Worm (Caenorhabditis elegans) whole organism, L4 larva: ENCODE measurements around the gene vdac-1.

Experiments
- F26F4.8 ChIP-seq: fragments of 200-800 bp; sonication (Bioruptor generic); conservative IDR thresholded peaks from 2 replicates; pipeline ENCODE4 v1.3.6; 2022; ENCODE audit warnings: missing genetic modification characterization, missing compliant biosample characterization
- R02D3.7 ChIP-seq: fragments of 150-350 bp; sonication (generic microtip); optimal IDR thresholded peaks from 3 replicates; lab custom pipeline; 2014; ENCODE audit warnings: missing biosample characterization, missing genetic modification characterization
- Y105C5A.15 ChIP-seq: fragments of 200-800 bp; sonication (Bioruptor generic); IDR thresholded peaks from 2 replicates; pipeline ENCODE4 v1.3.6; 2022; ENCODE audit warnings: missing genetic modification characterization, missing compliant biosample characterization
- Y75B8A.6 ChIP-seq: fragments of 200-800 bp; sonication (Bioruptor generic); IDR thresholded peaks from 2 replicates; pipeline ENCODE4 v1.3.6; 2022; ENCODE audit warnings: missing genetic modification reagents, missing genetic modification characterization, missing compliant biosample characterization
- aha-1 ChIP-seq: fragments of 150-350 bp; peaks from one replicate; lab custom pipeline; 2014; ENCODE audit warnings: missing biosample characterization, missing genetic modification characterization
- aly-2 ChIP-seq: sonication (generic microtip); optimal IDR thresholded peaks from 2 replicates; lab custom pipeline; 2018; ENCODE audit warnings: missing biosample characterization, missing genetic modification characterization
- ceh-20 ChIP-seq: fragments of 200-800 bp; sonication (Bioruptor generic); IDR thresholded peaks from 2 replicates; pipeline ENCODE4 v1.3.6; 2022; ENCODE audit warnings: missing genetic modification reagents, missing genetic modification characterization, missing compliant biosample characterization
- ceh-32 ChIP-seq: sonication (generic microtip); optimal IDR thresholded peaks from 2 replicates; lab custom pipeline; 2016; ENCODE audit warnings: mild to moderate bottlenecking, missing genetic modification characterization, missing compliant biosample characterization; ENCODE audit not compliant: poor library complexity
- ceh-62 ChIP-seq: sonication (generic microtip); optimal IDR thresholded peaks from 2 replicates; lab custom pipeline; 2017; ENCODE audit warnings: missing biosample characterization, missing genetic modification characterization
- daf-12 ChIP-seq: fragments of 150-350 bp; optimal IDR thresholded peaks from 2 replicates; lab custom pipeline; 2014; ENCODE audit warnings: missing biosample characterization, missing genetic modification reagents, missing genetic modification characterization
- daf-16 ChIP-seq, 3 experiments: sonication (generic microtip); optimal IDR thresholded peaks; 2 replicates each; lab custom pipeline; 2016 to 2017; ENCODE audit warnings: missing genetic modification characterization in 3 of 3, missing genetic modification reagents in 3 of 3, mild to moderate bottlenecking in 2 of 3, missing compliant biosample characterization in 2 of 3, missing biosample characterization in 1 of 3, moderate library complexity in 1 of 3
- dmd-8 ChIP-seq: fragments of 200-800 bp; sonication (Bioruptor generic); IDR thresholded peaks from 2 replicates; pipeline ENCODE4 v1.3.6; 2022; ENCODE audit warnings: missing genetic modification characterization, missing compliant biosample characterization
- dve-1 ChIP-seq: sonication (generic microtip); optimal IDR thresholded peaks from 2 replicates; lab custom pipeline; 2017; ENCODE audit warnings: antibody characterized with exemption, mild to moderate bottlenecking, missing genetic modification characterization, missing compliant biosample characterization; ENCODE audit not compliant: insufficient read depth
- gei-8 ChIP-seq: fragments of 200-800 bp; sonication (Bioruptor generic); optimal IDR thresholded peaks from 2 replicates; lab custom pipeline; 2018; ENCODE audit warnings: mild to moderate bottlenecking, missing genetic modification characterization, missing compliant biosample characterization
- hif-1 ChIP-seq, 2 experiments: sonication (generic microtip); optimal IDR thresholded peaks; 2 replicates each; lab custom pipeline; 2016 to 2017; ENCODE audit warnings: missing compliant biosample characterization in 2 of 2, missing genetic modification characterization in 2 of 2, missing genetic modification reagents in 2 of 2, missing genotype in 2 of 2, mild to moderate bottlenecking in 1 of 2
- hlh-30 ChIP-seq: sonication (generic microtip); optimal IDR thresholded peaks from 2 replicates; lab custom pipeline; 2017; ENCODE audit warnings: antibody characterized with exemption, mild to moderate bottlenecking, missing genetic modification characterization, missing compliant biosample characterization; ENCODE audit not compliant: insufficient read depth
- jun-1 ChIP-seq: fragments of 150-350 bp; optimal IDR thresholded peaks from 2 replicates; lab custom pipeline; 2014; ENCODE audit warnings: missing biosample characterization, missing genetic modification reagents, missing genetic modification characterization
- lim-7 ChIP-seq: fragments of 200-800 bp; sonication (Bioruptor generic); IDR thresholded peaks from 2 replicates; pipeline ENCODE4 v1.3.6; 2022; ENCODE audit warnings: missing genetic modification characterization, missing compliant biosample characterization
- lin-1 ChIP-seq: fragments of 200-800 bp; sonication (Bioruptor generic); IDR thresholded peaks from 2 replicates; pipeline ENCODE4 v1.3.6; 2022; ENCODE audit warnings: missing genetic modification reagents, missing genetic modification characterization, missing compliant biosample characterization
- lsy-2 ChIP-seq, 2 experiments: fragments of 150-350 bp in 1 of 2; sonication (generic microtip) in 1 of 2; optimal IDR thresholded peaks; 2 replicates each; lab custom pipeline; 2014 to 2017; ENCODE audit warnings: missing biosample characterization in 2 of 2, missing genetic modification characterization in 2 of 2
- mdt-29 ChIP-seq: fragments of 200-800 bp; sonication (Bioruptor generic); IDR thresholded peaks from 2 replicates; pipeline ENCODE4 v1.3.6; 2022; ENCODE audit warnings: missing genetic modification reagents, missing genetic modification characterization, missing compliant biosample characterization
- mes-2 ChIP-seq: sonication (generic microtip); optimal IDR thresholded peaks from 2 replicates; lab custom pipeline; 2016; ENCODE audit warnings: missing genotype, mild to moderate bottlenecking, missing genetic modification characterization, missing compliant biosample characterization; ENCODE audit not compliant: poor library complexity, severe bottlenecking
- mxl-2 ChIP-seq: fragments of 200-800 bp; sonication (Bioruptor generic); conservative IDR thresholded peaks from 2 replicates; pipeline ENCODE4 v1.3.6; 2022; ENCODE audit warnings: missing genetic modification reagents, missing genetic modification characterization, missing compliant biosample characterization
- mxl-3 ChIP-seq: fragments of 200-800 bp; sonication (Bioruptor generic); optimal IDR thresholded peaks from 2 replicates; lab custom pipeline; 2018; ENCODE audit warnings: mild to moderate bottlenecking, missing genetic modification characterization, missing compliant biosample characterization
- nhr-10 ChIP-seq: fragments of 150-350 bp; optimal IDR thresholded peaks from 2 replicates; lab custom pipeline; 2014; ENCODE audit warnings: missing biosample characterization, missing genetic modification characterization
- nhr-11 ChIP-seq: fragments of 150-350 bp; optimal IDR thresholded peaks from 2 replicates; lab custom pipeline; 2014; ENCODE audit warnings: missing biosample characterization, missing genetic modification characterization
- nhr-41 ChIP-seq: fragments of 200-800 bp; sonication (Bioruptor generic); IDR thresholded peaks from 2 replicates; pipeline ENCODE4 v1.3.6; 2022; ENCODE audit warnings: missing genetic modification reagents, missing genetic modification characterization, missing compliant biosample characterization
- nhr-76 ChIP-seq: fragments of 150-350 bp; optimal IDR thresholded peaks from 2 replicates; lab custom pipeline; 2014; ENCODE audit warnings: missing biosample characterization, missing genetic modification characterization
- nhr-77 ChIP-seq: fragments of 150-350 bp; optimal IDR thresholded peaks from 2 replicates; lab custom pipeline; 2014; ENCODE audit warnings: missing biosample characterization, missing genetic modification characterization
- pha-4 ChIP-seq, 2 experiments: fragments of 150-350 bp in 1 of 2; fragments of 200-800 bp in 1 of 2; sonication (Bioruptor generic) in 1 of 2; IDR thresholded peaks in 1 of 2; optimal IDR thresholded peaks in 1 of 2; 2 replicates each; pipeline versions ENCODE4 v1.3.6 to Lab custom; 2014 to 2022; ENCODE audit warnings: missing genetic modification characterization in 2 of 2, missing genetic modification reagents in 2 of 2, missing biosample characterization in 1 of 2, missing compliant biosample characterization in 1 of 2
- pqm-1 ChIP-seq: sonication (generic microtip); optimal IDR thresholded peaks from 2 replicates; lab custom pipeline; 2017; ENCODE audit warnings: missing biosample characterization, missing genetic modification characterization
- rbr-2 ChIP-seq: sonication (generic microtip); optimal IDR thresholded peaks from 2 replicates; lab custom pipeline; 2016; ENCODE audit warnings: missing genotype, missing genetic modification characterization, missing compliant biosample characterization
- saeg-2 ChIP-seq: fragments of 200-800 bp; sonication (Bioruptor generic); IDR thresholded peaks from 2 replicates; pipeline ENCODE4 v1.3.6; 2022; ENCODE audit warnings: missing genetic modification reagents, missing genetic modification characterization, missing compliant biosample characterization
- tra-1 ChIP-seq: fragments of 200-800 bp; sonication (Bioruptor generic); IDR thresholded peaks from 2 replicates; pipeline ENCODE4 v1.3.6; 2022; ENCODE audit warnings: missing genetic modification reagents, missing genetic modification characterization, missing compliant biosample characterization
- unc-130 ChIP-seq: sonication (generic microtip); optimal IDR thresholded peaks from 2 replicates; lab custom pipeline; 2016; ENCODE audit warnings: missing genetic modification reagents, missing genetic modification characterization, missing compliant biosample characterization
- unc-62 ChIP-seq, 3 experiments: fragments of 150-350 bp in 1 of 3; sonication (generic microtip); optimal IDR thresholded peaks in 2 of 3; peaks in 1 of 3; 1 replicate in 1 of 3; 2 replicates in 2 of 3; lab custom pipeline; 2014 to 2017; ENCODE audit warnings: missing biosample characterization in 3 of 3, missing genetic modification characterization in 3 of 3, missing genetic modification reagents in 3 of 3, missing genotype in 1 of 3
- zag-1 ChIP-seq: fragments of 150-350 bp; optimal IDR thresholded peaks from 2 replicates; lab custom pipeline; 2014; ENCODE audit warnings: missing biosample characterization, missing genetic modification characterization
- zfp-2 ChIP-seq: sonication (generic microtip); optimal IDR thresholded peaks from 2 replicates; lab custom pipeline; 2016; ENCODE audit warnings: mild to moderate bottlenecking, missing genetic modification characterization, missing compliant biosample characterization
- zip-11 ChIP-seq: fragments of 200-800 bp; sonication (Bioruptor generic); IDR thresholded peaks from 2 replicates; pipeline ENCODE4 v1.3.6; 2022; ENCODE audit warnings: missing genetic modification characterization, missing compliant biosample characterization
- zip-2 ChIP-seq: fragments of 150-350 bp; optimal IDR thresholded peaks from 2 replicates; lab custom pipeline; 2014; ENCODE audit warnings: missing biosample characterization, missing genetic modification characterization

Gene vdac-1

DNA sequence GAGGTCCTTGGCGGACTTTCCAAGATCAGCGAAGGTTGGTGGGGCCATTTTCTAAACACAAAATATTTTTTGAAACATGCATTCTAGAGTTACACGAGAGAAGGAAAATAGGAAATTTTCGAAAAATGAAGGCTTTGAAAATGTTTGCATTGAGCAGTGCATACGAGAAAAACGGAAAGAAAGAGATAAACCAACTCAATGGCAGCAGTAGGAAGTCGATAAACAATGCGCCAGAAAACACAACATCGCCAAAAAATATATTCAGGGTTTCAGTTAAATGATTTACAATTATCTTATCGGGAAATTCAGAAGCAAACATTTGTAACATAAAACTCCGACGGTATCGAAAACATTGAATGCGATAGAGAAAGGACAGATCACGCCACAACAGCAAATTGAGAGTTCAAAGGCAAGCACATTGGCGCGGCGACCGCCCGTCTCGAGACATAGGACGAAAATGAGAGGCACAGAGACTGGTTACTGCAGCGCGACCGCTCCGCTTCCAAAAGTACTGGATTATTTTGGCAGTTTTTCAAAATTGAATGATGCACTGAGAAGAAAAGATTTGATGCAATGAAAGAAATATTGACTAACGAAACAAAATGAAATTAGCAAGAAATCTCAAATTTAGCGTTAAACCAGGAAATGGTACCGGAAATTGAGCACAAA, at the start of gene vdac-1, which contains the start of gene R05G6.5 (continued):
- peak; percentile 10 for TF ChIP-seq zip-2 (tag; lab: Kevin White, UChicago)
- peak; percentile 69 to 81 for TF ChIP-seq lsy-2 (tag; optimal IDR thresholded peaks at IDR 0.05; lab: Kevin White, UChicago)
- TF ChIP-seq Y105C5A.15: no peak
- peak; percentile 83 for TF ChIP-seq pqm-1
- TF ChIP-seq saeg-2 (GFP tag; lab: Robert Waterston, UW): 0 out of 2 replicates have a peak, but pooled peaks have one; percentile 45
- TF ChIP-seq dmd-8 (GFP tag; lab: Robert Waterston, UW): peak; percentile 73; the same call in 1 of the 2 replicates

DNA sequence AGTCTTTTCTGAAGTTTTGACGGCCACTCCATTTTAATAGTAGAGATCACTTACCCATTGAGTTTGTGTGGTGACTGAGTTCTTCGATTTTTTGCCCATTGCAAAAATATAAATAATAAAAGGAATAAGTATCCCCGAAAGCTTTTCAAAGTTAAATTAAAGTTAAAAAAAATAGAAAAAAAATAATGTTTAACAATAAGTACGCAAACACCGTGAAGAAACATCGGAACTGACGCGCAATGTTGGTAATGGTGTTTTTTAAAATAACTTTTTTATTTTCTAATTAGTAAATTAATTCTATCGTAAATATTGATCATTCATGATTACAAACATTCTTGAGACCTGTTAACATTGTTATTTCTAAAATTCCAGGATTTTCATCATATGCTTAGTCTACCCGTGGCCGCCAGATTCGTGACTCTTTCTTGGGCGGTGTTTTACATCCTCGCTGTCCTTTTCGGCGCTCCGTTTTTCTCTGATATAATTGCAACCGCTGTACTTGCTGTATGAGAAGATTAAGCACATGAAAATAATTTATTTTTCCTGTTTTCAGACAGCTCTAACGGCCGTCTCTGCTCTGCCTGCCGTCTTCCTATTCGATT, 48.7 kb upstream of the vdac-1 start, which contains the start of the genes F49E8.7, F49E8.8 and nprl-2:
Gene F49E8.7, minus strand, starts transcription at position 101 of the 602 bp plus-strand sequence.
Gene F49E8.8, plus strand, starts transcription at position 373 of the 602 bp plus-strand sequence.
Gene nprl-2, plus strand, starts transcription at position 552 of the 602 bp plus-strand sequence.
- TF ChIP-seq nhr-41 (GFP tag; lab: Robert Waterston, UW) (no peak), saeg-2 (GFP tag; lab: Robert Waterston, UW) (no peak), aly-2 (no peak), zip-11 (GFP tag; lab: Robert Waterston, UW) (no peak), zfp-2 (tag; lab: Kevin White, UChicago) (no peak), unc-130 (GFP tag; lab: Kevin White, UChicago) (no peak), lim-7 (GFP tag; lab: Robert Waterston, UW) (no peak), ceh-32 (no peak), pha-4 (GFP tag; IDR thresholded peaks at IDR 0.05; lab: Robert Waterston, UW) (no peak), pha-4 (tag; optimal IDR thresholded peaks at IDR 0.05; lab: Kevin White, UChicago) (no peak), rbr-2 (tag; lab: Kevin White, UChicago) (no peak), unc-62 (GFP tag; optimal IDR thresholded peaks at IDR 0.05 in 1 of 2; lab: Kevin White, UChicago) (no peak), unc-62 (tag; optimal IDR thresholded peaks at IDR 0.05; lab: Kevin White, UChicago) (no peak), lsy-2 (tag; optimal IDR thresholded peaks at IDR 0.05; lab: Kevin White, UChicago) (no peak), zag-1 (tag; lab: Kevin White, UChicago) (no peak)
- TF ChIP-seq, all 104 proteins: peak for 0

DNA sequence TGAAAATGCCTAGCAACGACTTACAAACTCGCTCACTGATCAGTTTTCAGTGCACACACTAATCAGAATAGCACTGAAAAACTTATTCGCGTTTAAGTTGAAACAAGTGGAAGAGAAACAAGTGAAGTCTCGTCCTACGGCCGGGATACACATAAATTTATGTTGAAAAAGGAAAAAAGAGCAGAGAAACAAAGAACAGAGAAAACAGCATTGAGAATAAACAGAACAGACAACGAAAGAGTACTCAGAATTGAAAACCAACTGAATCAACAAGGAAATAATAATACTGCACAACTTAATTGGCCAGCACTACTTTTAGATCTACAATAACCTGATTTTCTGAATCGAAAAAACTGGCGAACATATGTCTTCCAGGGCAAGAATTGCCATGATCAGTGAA, 46.7 kb upstream of the vdac-1 start, which contains the start of gene F49E8.6:
Gene F49E8.6, minus strand, starts transcription at position 317 of the 400 bp plus-strand sequence.
- peak; percentile 40 for TF ChIP-seq nhr-11 (tag; lab: Kevin White, UChicago)
- TF ChIP-seq nhr-76 (tag; lab: Kevin White, UChicago): no peak
- no peak for TF ChIP-seq tra-1 (GFP tag; lab: Robert Waterston, UW)
- peak; percentile 46 for TF ChIP-seq aha-1 (tag; lab: Kevin White, UChicago)
- no peak for TF ChIP-seq mxl-3
- TF ChIP-seq hlh-30 (tag; lab: Kevin White, UChicago): no peak
- no peak for TF ChIP-seq F26F4.8 (GFP tag; lab: Robert Waterston, UW)
- TF ChIP-seq mxl-2 (GFP tag; lab: Robert Waterston, UW): no peak

DNA sequence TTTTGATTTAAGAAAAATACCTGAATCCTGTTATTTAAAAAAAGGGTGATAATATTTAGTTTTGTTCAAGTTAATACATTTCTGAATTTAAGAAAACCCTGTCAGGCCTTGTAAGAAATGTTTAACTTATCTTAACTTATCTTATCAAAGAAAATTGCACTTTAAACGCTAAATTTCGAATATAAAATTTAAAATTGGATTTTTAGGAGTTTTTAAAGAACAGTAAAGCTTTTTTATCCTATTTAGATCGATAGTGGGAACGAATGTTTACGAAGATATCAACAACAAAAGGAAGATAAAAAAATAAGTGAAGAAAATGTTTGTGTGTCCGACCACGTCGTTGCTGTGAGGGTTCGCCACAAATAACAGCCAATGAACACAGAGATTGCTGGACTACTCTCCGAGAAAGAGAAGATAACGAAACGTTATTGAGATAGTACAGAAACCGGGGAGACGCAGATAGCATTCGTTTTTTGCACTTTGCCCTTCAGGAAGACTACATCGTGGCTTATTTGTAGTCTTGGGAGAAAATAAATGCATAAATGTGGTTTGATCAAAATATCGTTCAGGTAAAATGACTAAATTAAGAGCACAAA, 45.4 kb upstream of the vdac-1 start, which contains the start of gene dif-1:
Gene dif-1, minus strand, starts transcription at position 51 of the 596 bp plus-strand sequence.
- peak in 1 of 2 experiments; percentile 40 for TF ChIP-seq lsy-2 (tag; optimal IDR thresholded peaks at IDR 0.05; lab: Kevin White, UChicago)
- TF ChIP-seq lin-1: no peak
- no peak for TF ChIP-seq R02D3.7 (tag; lab: Kevin White, UChicago)
- TF ChIP-seq nhr-10 (tag; lab: Kevin White, UChicago): peak; percentile 2
- TF ChIP-seq daf-12 (tag; lab: Kevin White, UChicago): no peak
- peak in 1 of 2 experiments; percentile 89 for TF ChIP-seq unc-62 (GFP tag; optimal IDR thresholded peaks at IDR 0.05 in 1 of 2; lab: Kevin White, UChicago)
- TF ChIP-seq unc-62 (tag; optimal IDR thresholded peaks at IDR 0.05; lab: Kevin White, UChicago): no peak
- peak in 1 of 2 experiments; percentile 78 for TF ChIP-seq daf-16 (GFP tag; optimal IDR thresholded peaks at IDR 0.05; lab: Kevin White, UChicago)
- TF ChIP-seq daf-16 (tag; optimal IDR thresholded peaks at IDR 0.05; lab: Kevin White, UChicago): peak; percentile 92
- no peak for TF ChIP-seq jun-1 (tag; lab: Kevin White, UChicago)
- TF ChIP-seq hif-1 (tag; optimal IDR thresholded peaks at IDR 0.05; lab: Kevin White, UChicago): no peak
- peak; percentile 9 for TF ChIP-seq rbr-2 (tag; lab: Kevin White, UChicago)
- TF ChIP-seq mes-2 (tag; lab: Kevin White, UChicago): peak; percentile 52
- peak; percentile 80 for TF ChIP-seq dve-1 (tag; lab: Kevin White, UChicago)
- TF ChIP-seq ceh-20: no peak
- no peak for TF ChIP-seq ceh-62 (tag; lab: Kevin White, UChicago)
- no peak for TF ChIP-seq saeg-2 (GFP tag; lab: Robert Waterston, UW)
- TF ChIP-seq Y75B8A.6 (GFP tag; lab: Robert Waterston, UW): no peak
- TF ChIP-seq nhr-77 (tag; lab: Kevin White, UChicago): peak; percentile 66
- TF ChIP-seq nhr-41 (GFP tag; lab: Robert Waterston, UW): no peak
- no peak for TF ChIP-seq gei-8
- TF ChIP-seq mdt-29 (GFP tag; lab: Robert Waterston, UW): no peak
